Worm (Caenorhabditis elegans) whole organism, L4 larva: Measurements from ENCODE around the gene elo-7.

Source experiments
- F26F4.8 ChIP-seq: fragments of 200-800 bp; sonication (Bioruptor generic); conservative IDR thresholded peaks from 2 replicates; pipeline ENCODE4 v1.3.6; 2022; ENCODE audit warnings: missing genetic modification characterization, missing compliant biosample characterization
- F44E2.7 ChIP-seq: fragments of 200-800 bp; sonication (Bioruptor generic); IDR thresholded peaks from 2 replicates; pipeline ENCODE4 v2.1.2; 2022; ENCODE audit warnings: missing genetic modification characterization, missing compliant biosample characterization
- R02D3.7 ChIP-seq: fragments of 150-350 bp; sonication (generic microtip); optimal IDR thresholded peaks from 3 replicates; lab custom pipeline; 2014; ENCODE audit warnings: missing biosample characterization, missing genetic modification characterization
- T20F7.1 ChIP-seq: fragments of 200-800 bp; sonication (Bioruptor generic); optimal IDR thresholded peaks from 2 replicates; lab custom pipeline; 2018; ENCODE audit warnings: mild to moderate bottlenecking, missing genetic modification characterization, missing compliant biosample characterization
- T26A8.4 ChIP-seq: fragments of 200-800 bp; sonication (Bioruptor generic); IDR thresholded peaks from 2 replicates; pipeline ENCODE4 v1.3.6; 2022; ENCODE audit warnings: missing genetic modification characterization, missing compliant biosample characterization
- Y48G9A.11 ChIP-seq: fragments of 200-800 bp; sonication (Bioruptor generic); IDR thresholded peaks from 2 replicates; pipeline ENCODE4 v1.3.6; 2022; ENCODE audit warnings: missing genetic modification reagents, missing genetic modification characterization, missing compliant biosample characterization
- Y5F2A.4 ChIP-seq: fragments of 200-800 bp; sonication (Bioruptor generic); optimal IDR thresholded peaks from 2 replicates; lab custom pipeline; 2018; ENCODE audit warnings: mild to moderate bottlenecking, missing genetic modification characterization, missing compliant biosample characterization
- Y75B8A.6 ChIP-seq: fragments of 200-800 bp; sonication (Bioruptor generic); IDR thresholded peaks from 2 replicates; pipeline ENCODE4 v1.3.6; 2022; ENCODE audit warnings: missing genetic modification reagents, missing genetic modification characterization, missing compliant biosample characterization
- ZK337.2 ChIP-seq: fragments of 200-800 bp; sonication (Bioruptor generic); IDR thresholded peaks from 2 replicates; pipeline ENCODE4 v1.3.6; 2022; ENCODE audit warnings: missing genetic modification reagents, missing genetic modification characterization, missing compliant biosample characterization
- ZK546.5 ChIP-seq, 2 experiments: sonication (generic microtip); optimal IDR thresholded peaks; 2 replicates each; lab custom pipeline; 2017; ENCODE audit warnings: missing biosample characterization in 2 of 2, missing genetic modification characterization in 2 of 2
- aha-1 ChIP-seq: fragments of 150-350 bp; peaks from one replicate; lab custom pipeline; 2014; ENCODE audit warnings: missing biosample characterization, missing genetic modification characterization
- aly-2 ChIP-seq: sonication (generic microtip); optimal IDR thresholded peaks from 2 replicates; lab custom pipeline; 2018; ENCODE audit warnings: missing biosample characterization, missing genetic modification characterization
- ama-1 ChIP-seq: fragments of 150-350 bp; optimal IDR thresholded peaks from 2 replicates; lab custom pipeline; 2014; ENCODE audit warnings: inconsistent platforms, mixed read lengths
- ceh-32 ChIP-seq: sonication (generic microtip); optimal IDR thresholded peaks from 2 replicates; lab custom pipeline; 2016; ENCODE audit warnings: mild to moderate bottlenecking, missing genetic modification characterization, missing compliant biosample characterization; ENCODE audit not compliant: poor library complexity
- ceh-44 ChIP-seq: fragments of 200-800 bp; sonication (Bioruptor generic); IDR thresholded peaks from 2 replicates; pipeline ENCODE4 v1.3.6; 2022; ENCODE audit warnings: missing genetic modification reagents, missing genetic modification characterization, missing compliant biosample characterization
- ceh-62 ChIP-seq: sonication (generic microtip); optimal IDR thresholded peaks from 2 replicates; lab custom pipeline; 2017; ENCODE audit warnings: missing biosample characterization, missing genetic modification characterization
- ceh-82 ChIP-seq: sonication (generic microtip); optimal IDR thresholded peaks from 2 replicates; lab custom pipeline; 2017; ENCODE audit warnings: missing biosample characterization, missing genetic modification characterization
- daf-16 ChIP-seq, 3 experiments: sonication (generic microtip); optimal IDR thresholded peaks; 2 replicates each; lab custom pipeline; 2016 to 2017; ENCODE audit warnings: missing genetic modification characterization in 3 of 3, missing genetic modification reagents in 3 of 3, mild to moderate bottlenecking in 2 of 3, missing compliant biosample characterization in 2 of 3, missing biosample characterization in 1 of 3, moderate library complexity in 1 of 3
- daf-19 ChIP-seq: fragments of 200-800 bp; sonication (Bioruptor generic); conservative IDR thresholded peaks from 2 replicates; pipeline ENCODE4 v1.3.6; 2022; ENCODE audit warnings: missing genetic modification characterization, missing compliant biosample characterization
- dmd-8 ChIP-seq: fragments of 200-800 bp; sonication (Bioruptor generic); IDR thresholded peaks from 2 replicates; pipeline ENCODE4 v1.3.6; 2022; ENCODE audit warnings: missing genetic modification characterization, missing compliant biosample characterization
- dmd-9 ChIP-seq: fragments of 200-800 bp; sonication (Bioruptor generic); IDR thresholded peaks from 2 replicates; pipeline ENCODE4 v1.3.6; 2022; ENCODE audit warnings: missing genetic modification reagents, missing genetic modification characterization, missing compliant biosample characterization
- duxl-1 ChIP-seq: sonication (generic microtip); optimal IDR thresholded peaks from 2 replicates; lab custom pipeline; 2016; ENCODE audit warnings: mild to moderate bottlenecking, missing genetic modification characterization, moderate library complexity, missing compliant biosample characterization; ENCODE audit not compliant: poor library complexity
- dve-1 ChIP-seq: sonication (generic microtip); optimal IDR thresholded peaks from 2 replicates; lab custom pipeline; 2017; ENCODE audit warnings: antibody characterized with exemption, mild to moderate bottlenecking, missing genetic modification characterization, missing compliant biosample characterization; ENCODE audit not compliant: insufficient read depth
- fkh-10 ChIP-seq: fragments of 150-350 bp; optimal IDR thresholded peaks from 2 replicates; lab custom pipeline; 2014; ENCODE audit warnings: missing biosample characterization, missing genetic modification reagents, missing genetic modification characterization
- fos-1 ChIP-seq: fragments of 150-350 bp; optimal IDR thresholded peaks from 2 replicates; lab custom pipeline; 2014; ENCODE audit warnings: missing biosample characterization, missing genetic modification characterization
- gei-8 ChIP-seq: fragments of 200-800 bp; sonication (Bioruptor generic); optimal IDR thresholded peaks from 2 replicates; lab custom pipeline; 2018; ENCODE audit warnings: mild to moderate bottlenecking, missing genetic modification characterization, missing compliant biosample characterization
- lim-7 ChIP-seq: fragments of 200-800 bp; sonication (Bioruptor generic); IDR thresholded peaks from 2 replicates; pipeline ENCODE4 v1.3.6; 2022; ENCODE audit warnings: missing genetic modification characterization, missing compliant biosample characterization
- lin-13 ChIP-seq: fragments of 150-350 bp; optimal IDR thresholded peaks from 2 replicates; lab custom pipeline; 2014; ENCODE audit warnings: missing biosample characterization, missing genetic modification reagents, missing genetic modification characterization
- lin-15B ChIP-seq: fragments of 150-350 bp; sonication (generic microtip); optimal IDR thresholded peaks from 3 replicates; lab custom pipeline; 2014; ENCODE audit warnings: missing biosample characterization, missing genetic modification characterization
- madf-5 ChIP-seq, 2 experiments: fragments of 200-800 bp; sonication (Bioruptor generic); IDR thresholded peaks; 2 replicates each; pipeline ENCODE4 v1.3.6; 2022; ENCODE audit warnings: missing compliant biosample characterization in 2 of 2, missing genetic modification characterization in 2 of 2
- mdl-1 ChIP-seq, 2 experiments: fragments of 150-350 bp in 1 of 2; sonication (generic microtip) in 1 of 2; optimal IDR thresholded peaks; 2 replicates each; lab custom pipeline; 2014 to 2017; ENCODE audit warnings: missing biosample characterization in 2 of 2, missing genetic modification characterization in 2 of 2
- mdt-29 ChIP-seq: fragments of 200-800 bp; sonication (Bioruptor generic); IDR thresholded peaks from 2 replicates; pipeline ENCODE4 v1.3.6; 2022; ENCODE audit warnings: missing genetic modification reagents, missing genetic modification characterization, missing compliant biosample characterization
- mep-1 ChIP-seq: fragments of 150-350 bp; sonication (generic microtip); optimal IDR thresholded peaks from 3 replicates; lab custom pipeline; 2014; ENCODE audit warnings: missing biosample characterization, missing genetic modification characterization
- mes-2 ChIP-seq: sonication (generic microtip); optimal IDR thresholded peaks from 2 replicates; lab custom pipeline; 2016; ENCODE audit warnings: missing genotype, mild to moderate bottlenecking, missing genetic modification characterization, missing compliant biosample characterization; ENCODE audit not compliant: poor library complexity, severe bottlenecking
- nhr-25 ChIP-seq: sonication (generic microtip); optimal IDR thresholded peaks from 2 replicates; lab custom pipeline; 2017; ENCODE audit warnings: missing genetic modification characterization, mild to moderate bottlenecking, missing compliant biosample characterization, antibody characterized with exemption, moderate library complexity, borderline replicate concordance; ENCODE audit not compliant: insufficient read depth
- nhr-6 ChIP-seq: fragments of 150-350 bp; optimal IDR thresholded peaks from 2 replicates; lab custom pipeline; 2014; ENCODE audit warnings: missing biosample characterization, missing genetic modification characterization
- nhr-76 ChIP-seq: fragments of 150-350 bp; optimal IDR thresholded peaks from 2 replicates; lab custom pipeline; 2014; ENCODE audit warnings: missing biosample characterization, missing genetic modification characterization
- nhr-77 ChIP-seq: fragments of 150-350 bp; optimal IDR thresholded peaks from 2 replicates; lab custom pipeline; 2014; ENCODE audit warnings: missing biosample characterization, missing genetic modification characterization
- pha-4 ChIP-seq, 2 experiments: fragments of 150-350 bp in 1 of 2; fragments of 200-800 bp in 1 of 2; sonication (Bioruptor generic) in 1 of 2; IDR thresholded peaks in 1 of 2; optimal IDR thresholded peaks in 1 of 2; 2 replicates each; pipeline versions ENCODE4 v1.3.6 to Lab custom; 2014 to 2022; ENCODE audit warnings: missing genetic modification characterization in 2 of 2, missing genetic modification reagents in 2 of 2, missing biosample characterization in 1 of 2, missing compliant biosample characterization in 1 of 2
- php-3 ChIP-seq: fragments of 200-800 bp; sonication (Bioruptor generic); IDR thresholded peaks from 2 replicates; pipeline ENCODE4 v1.3.6; 2022; ENCODE audit warnings: missing genetic modification reagents, missing genetic modification characterization, missing compliant biosample characterization
- saeg-2 ChIP-seq: fragments of 200-800 bp; sonication (Bioruptor generic); IDR thresholded peaks from 2 replicates; pipeline ENCODE4 v1.3.6; 2022; ENCODE audit warnings: missing genetic modification reagents, missing genetic modification characterization, missing compliant biosample characterization
- snpc-1.2 ChIP-seq: fragments of 200-800 bp; sonication (Bioruptor generic); IDR thresholded peaks from 2 replicates; pipeline ENCODE4 v1.3.6; 2022; ENCODE audit warnings: missing genetic modification reagents, missing genetic modification characterization, missing compliant biosample characterization
- spr-1 ChIP-seq: sonication (generic microtip); optimal IDR thresholded peaks from 2 replicates; lab custom pipeline; 2016; ENCODE audit warnings: mild to moderate bottlenecking, missing genetic modification characterization, missing compliant biosample characterization
- spr-3 ChIP-seq: fragments of 200-800 bp; sonication (Bioruptor generic); optimal IDR thresholded peaks from 2 replicates; lab custom pipeline; 2018; ENCODE audit warnings: mild to moderate bottlenecking, missing genetic modification characterization, missing compliant biosample characterization
- unc-130 ChIP-seq: sonication (generic microtip); optimal IDR thresholded peaks from 2 replicates; lab custom pipeline; 2016; ENCODE audit warnings: missing genetic modification reagents, missing genetic modification characterization, missing compliant biosample characterization
- unc-39 ChIP-seq: sonication (generic microtip); optimal IDR thresholded peaks from 2 replicates; lab custom pipeline; 2017; ENCODE audit warnings: missing biosample characterization, missing genetic modification characterization
- vab-7 ChIP-seq: fragments of 200-800 bp; sonication (Bioruptor generic); IDR thresholded peaks from 2 replicates; pipeline ENCODE4 v1.3.6; 2022; ENCODE audit warnings: missing genetic modification reagents, missing genetic modification characterization, missing compliant biosample characterization
- zag-1 ChIP-seq: fragments of 150-350 bp; optimal IDR thresholded peaks from 2 replicates; lab custom pipeline; 2014; ENCODE audit warnings: missing biosample characterization, missing genetic modification characterization
- zip-11 ChIP-seq: fragments of 200-800 bp; sonication (Bioruptor generic); IDR thresholded peaks from 2 replicates; pipeline ENCODE4 v1.3.6; 2022; ENCODE audit warnings: missing genetic modification characterization, missing compliant biosample characterization
- zip-2 ChIP-seq: fragments of 150-350 bp; optimal IDR thresholded peaks from 2 replicates; lab custom pipeline; 2014; ENCODE audit warnings: missing biosample characterization, missing genetic modification characterization
- ztf-11 ChIP-seq: fragments of 150-350 bp; optimal IDR thresholded peaks from 2 replicates; lab custom pipeline; 2014; ENCODE audit warnings: missing biosample characterization, missing genetic modification characterization

The elo-7 gene

ce11 chrIV:9530768-9531167 lies 1.0 kb downstream of the elo-7 start:
- no peak for TF ChIP-seq unc-39 (tag; lab: Kevin White, UChicago)
- TF ChIP-seq fkh-10 (GFP tag; lab: Kevin White, UChicago): no peak
- 0 out of 2 replicates have a peak, but pooled peaks have one; percentile 14 for TF ChIP-seq lim-7
- no peak for TF ChIP-seq Y48G9A.11 (GFP tag; lab: Robert Waterston, UW)
- no peak for TF ChIP-seq dve-1 (tag; lab: Kevin White, UChicago)
- no peak for TF ChIP-seq ZK337.2 (GFP tag; lab: Robert Waterston, UW)
- no peak for TF ChIP-seq vab-7 (GFP tag; lab: Robert Waterston, UW)
- no peak for TF ChIP-seq ceh-44 (GFP tag; lab: Robert Waterston, UW)
- no peak for TF ChIP-seq spr-1 (tag; lab: Kevin White, UChicago)
- peak; percentile 35 for TF ChIP-seq mep-1 (tag; lab: Kevin White, UChicago)
- TF ChIP-seq Y75B8A.6 (GFP tag; lab: Robert Waterston, UW): no peak
- TF ChIP-seq saeg-2: no peak
- TF ChIP-seq ceh-62: no peak
- no peak for TF ChIP-seq R02D3.7 (tag; lab: Kevin White, UChicago)
- TF ChIP-seq zip-2: no peak
- no peak for TF ChIP-seq nhr-77
- TF ChIP-seq dmd-8: no peak
- no peak for TF ChIP-seq Y5F2A.4
- peak; percentile 55 for TF ChIP-seq spr-3
- peak; percentile 20 for TF ChIP-seq ama-1
- TF ChIP-seq ceh-82 (tag; lab: Kevin White, UChicago): no peak
- no peak for TF ChIP-seq nhr-6 (tag; lab: Kevin White, UChicago)
- no peak for TF ChIP-seq zip-11 (GFP tag; lab: Robert Waterston, UW)
- peak; percentile 36 for TF ChIP-seq nhr-25
- no peak for TF ChIP-seq unc-130 (GFP tag; lab: Kevin White, UChicago)
- TF ChIP-seq duxl-1 (tag; lab: Kevin White, UChicago): no peak
- TF ChIP-seq aha-1: peak; percentile 97
- TF ChIP-seq F26F4.8 (GFP tag; lab: Robert Waterston, UW): no peak
- no peak for TF ChIP-seq mdl-1 (tag; optimal IDR thresholded peaks at IDR 0.05; lab: Kevin White, UChicago)
- TF ChIP-seq T26A8.4 (GFP tag; lab: Robert Waterston, UW): peak; percentile 26; the same call in 1 of the 2 replicates
- no peak for TF ChIP-seq fos-1 (tag; lab: Kevin White, UChicago)
- no peak for TF ChIP-seq snpc-1.2 (GFP tag; lab: Robert Waterston, UW)
- no peak for TF ChIP-seq lin-15B (tag; lab: Kevin White, UChicago)
- TF ChIP-seq madf-5 (GFP tag; IDR thresholded peaks at IDR 0.05; lab: Robert Waterston, UW): no peak
- no peak for TF ChIP-seq F44E2.7 (GFP tag; lab: Robert Waterston, UW)
- TF ChIP-seq lin-13 (GFP tag; lab: Kevin White, UChicago): no peak
- no peak for TF ChIP-seq zag-1
- no peak for TF ChIP-seq php-3 (GFP tag; lab: Robert Waterston, UW)
- TF ChIP-seq aly-2 (tag; lab: Kevin White, UChicago): no peak
- no peak for TF ChIP-seq daf-16 (GFP tag; optimal IDR thresholded peaks at IDR 0.05; lab: Kevin White, UChicago)
- TF ChIP-seq daf-16 (tag; optimal IDR thresholded peaks at IDR 0.05; lab: Kevin White, UChicago): no peak
- no peak for TF ChIP-seq mes-2 (tag; lab: Kevin White, UChicago)
- TF ChIP-seq ZK546.5 (tag; optimal IDR thresholded peaks at IDR 0.05; lab: Kevin White, UChicago): no peak
- no peak for TF ChIP-seq T20F7.1 (GFP tag; lab: Kevin White, UChicago)
- TF ChIP-seq dmd-9 (GFP tag; lab: Robert Waterston, UW): no peak
- no peak for TF ChIP-seq gei-8
- no peak for TF ChIP-seq nhr-76 (tag; lab: Kevin White, UChicago)
- no peak for TF ChIP-seq mdt-29 (GFP tag; lab: Robert Waterston, UW)
- no peak for TF ChIP-seq daf-19
- no peak for TF ChIP-seq ceh-32
- TF ChIP-seq pha-4 (GFP tag; IDR thresholded peaks at IDR 0.05; lab: Robert Waterston, UW): no peak
- TF ChIP-seq pha-4 (tag; optimal IDR thresholded peaks at IDR 0.05; lab: Kevin White, UChicago): no peak
- TF ChIP-seq ztf-11 (tag; lab: Kevin White, UChicago): no peak
